Worm (Caenorhabditis elegans): ENCODE data around the gene T24E12.13.

DNA sequence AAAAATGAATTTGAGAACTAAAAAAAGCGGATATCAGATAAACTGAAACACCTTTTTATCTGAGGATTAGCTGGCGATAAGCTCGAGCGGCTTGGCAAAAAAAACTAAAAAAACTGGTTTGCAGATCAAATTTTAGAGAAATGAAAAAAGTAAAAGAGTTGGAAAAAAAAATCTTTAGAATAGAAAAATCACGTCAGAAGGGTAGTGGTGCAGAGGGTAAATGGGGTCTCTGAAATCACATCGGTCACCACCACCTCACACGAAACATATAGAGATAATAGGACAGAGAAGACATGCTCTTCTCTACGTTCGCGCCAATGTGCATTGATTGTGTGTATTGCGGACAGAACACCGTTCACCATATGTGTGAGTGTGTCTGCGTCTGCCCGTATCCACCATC lies 6.0 kb upstream of the T24E12.13 start:
- TF ChIP-seq him-1 (tag; optimal IDR thresholded peaks at IDR 0.05): no peak
- no peak for TF ChIP-seq snpc-1.3 (tag; optimal IDR thresholded peaks at IDR 0.05; ENCODE audit: insufficient read depth)
- no peak for TF ChIP-seq bed-2 (GFP tag; IDR thresholded peaks at IDR 0.05)

All from whole organism, young adult.